Fruit fly (Drosophila melanogaster) whole organism, embryonic: Measurements from ENCODE around the gene IFT54.
A peak's percentile ranks its signal among the peaks of the same experiment; 100 is the strongest.

Source experiments
- Atf-2 ChIP-seq: fragments of 200-800 bp; sonication (Bioruptor generic); optimal IDR thresholded peaks from 2 replicates; lab custom pipeline; 2016; ENCODE audit warnings: missing biosample characterization, missing genetic modification characterization
- Atf6 ChIP-seq: fragments of 200-800 bp; sonication (Bioruptor generic); IDR thresholded peaks from 2 replicates; pipeline ENCODE4 v1.3.6; 2022; ENCODE audit warnings: missing biosample characterization, missing genetic modification characterization
- CG12299 ChIP-seq: fragments of 200-800 bp; sonication (Bioruptor generic); optimal IDR thresholded peaks from 2 replicates; lab custom pipeline; 2018; ENCODE audit warnings: missing biosample characterization, mild to moderate bottlenecking, missing genetic modification characterization
- CG1233 ChIP-seq: fragments of 200-800 bp; sonication (Bioruptor generic); optimal IDR thresholded peaks from 4 replicates; lab custom pipeline; 2018; ENCODE audit warnings: missing biosample characterization, mild to moderate bottlenecking, missing genetic modification characterization
- CG14050 ChIP-seq: fragments of 200-800 bp; sonication (Bioruptor generic); IDR thresholded peaks from 3 replicates; pipeline ENCODE4 v1.3.6; 2022; ENCODE audit warnings: missing biosample characterization, missing genetic modification characterization
- CG16779 ChIP-seq: fragments of 200-800 bp; sonication (Bioruptor generic); IDR thresholded peaks from 2 replicates; pipeline ENCODE4 v1.3.6; 2022; ENCODE audit warnings: missing biosample characterization, missing genetic modification characterization
- CG17328 ChIP-seq: fragments of 200-800 bp; sonication (Bioruptor generic); IDR thresholded peaks from 2 replicates; pipeline ENCODE4 v1.3.6; 2022; ENCODE audit warnings: missing biosample characterization, missing genetic modification characterization
- CG17361 ChIP-seq: fragments of 200-800 bp; sonication (Bioruptor generic); IDR thresholded peaks from 3 replicates; pipeline ENCODE4 v1.3.6; 2022; ENCODE audit warnings: missing biosample characterization, missing genetic modification characterization
- CG18011 ChIP-seq: fragments of 200-800 bp; sonication (Bioruptor generic); optimal IDR thresholded peaks from 2 replicates; lab custom pipeline; 2017; ENCODE audit warnings: missing biosample characterization, missing genetic modification characterization, mild to moderate bottlenecking, moderate library complexity, missing genotype
- CG31365 ChIP-seq: fragments of 200-800 bp; sonication (Bioruptor generic); optimal IDR thresholded peaks from 2 replicates; lab custom pipeline; 2018; ENCODE audit warnings: missing biosample characterization, mild to moderate bottlenecking, missing genetic modification characterization
- CG33557 ChIP-seq: fragments of 200-800 bp; sonication (Bioruptor generic); optimal IDR thresholded peaks from 2 replicates; lab custom pipeline; 2019; ENCODE audit warnings: missing biosample characterization, mild to moderate bottlenecking, missing genetic modification characterization, moderate library complexity
- CG34376 ChIP-seq: fragments of 200-800 bp; sonication (Bioruptor generic); optimal IDR thresholded peaks from 2 replicates; lab custom pipeline; 2018; ENCODE audit warnings: missing biosample characterization, mild to moderate bottlenecking, missing genetic modification characterization
- CG4282 ChIP-seq: fragments of 200-800 bp; sonication (Bioruptor generic); optimal IDR thresholded peaks from 2 replicates; lab custom pipeline; 2016; ENCODE audit warnings: missing biosample characterization, missing genetic modification characterization
- CG5245 ChIP-seq: fragments of 200-800 bp; sonication (Bioruptor generic); optimal IDR thresholded peaks from 3 replicates; lab custom pipeline; 2016; ENCODE audit warnings: missing biosample characterization, missing genetic modification characterization
- CG8924 ChIP-seq: fragments of 200-800 bp; optimal IDR thresholded peaks from 3 replicates; lab custom pipeline; 2019; ENCODE audit warnings: missing biosample characterization, mild to moderate bottlenecking, missing genetic modification characterization, moderate library complexity
- CTCF ChIP-seq: fragments of 200-800 bp; sonication (Bioruptor generic); optimal IDR thresholded peaks from 2 replicates; lab custom pipeline; 2017; ENCODE audit warnings: missing biosample characterization, mild to moderate bottlenecking, missing genetic modification characterization, moderate library complexity
- Chrac-16 ChIP-seq: fragments of 200-800 bp; sonication (Bioruptor generic); optimal IDR thresholded peaks from 3 replicates; lab custom pipeline; 2016; ENCODE audit warnings: missing biosample characterization, missing genetic modification characterization
- Dll ChIP-seq: fragments of 200-800 bp; sonication (Bioruptor generic); IDR thresholded peaks from 4 replicates; pipeline ENCODE4 v1.3.6; 2022; ENCODE audit warnings: missing biosample characterization, missing genetic modification characterization; ENCODE audit not compliant: partially characterized antibody
- H15 ChIP-seq: fragments of 200-800 bp; sonication (Bioruptor generic); IDR thresholded peaks from 3 replicates; pipeline ENCODE4 v1.3.6; 2022; ENCODE audit warnings: missing biosample characterization, missing genetic modification characterization
- HmgZ ChIP-seq: fragments of 200-800 bp; sonication (Bioruptor generic); optimal IDR thresholded peaks from 2 replicates; lab custom pipeline; 2018; ENCODE audit warnings: missing biosample characterization, mild to moderate bottlenecking, missing genetic modification characterization
- MBD-R2 ChIP-seq: fragments of 200-800 bp; sonication (Bioruptor generic); IDR thresholded peaks from 2 replicates; pipeline ENCODE4 v1.3.6; 2022; ENCODE audit warnings: missing biosample characterization, missing genetic modification characterization
- Mad ChIP-seq: fragments of 200-800 bp; sonication (Bioruptor generic); optimal IDR thresholded peaks from 2 replicates; lab custom pipeline; 2016; ENCODE audit warnings: missing biosample characterization, missing genetic modification characterization
- NC2β ChIP-seq: fragments of 200-800 bp; sonication (Bioruptor generic); optimal IDR thresholded peaks from 2 replicates; lab custom pipeline; 2016; ENCODE audit warnings: missing biosample characterization, missing genetic modification characterization
- Opbp ChIP-seq: fragments of 200-800 bp; sonication (Bioruptor generic); IDR thresholded peaks from 3 replicates; pipeline ENCODE4 v1.3.6; 2022; ENCODE audit warnings: missing biosample characterization, missing genetic modification characterization; ENCODE audit not compliant: partially characterized antibody
- PHDP ChIP-seq: fragments of 200-800 bp; sonication (Bioruptor generic); optimal IDR thresholded peaks from 3 replicates; lab custom pipeline; 2018; ENCODE audit warnings: missing biosample characterization, mild to moderate bottlenecking, missing genetic modification characterization, moderate library complexity
- Poxn ChIP-seq: fragments of 200-800 bp; sonication (Bioruptor generic); IDR thresholded peaks from 2 replicates; pipeline ENCODE4 v1.3.6; 2022; ENCODE audit warnings: missing biosample characterization, missing genetic modification characterization
- Spps ChIP-seq: fragments of 200-800 bp; sonication (Bioruptor generic); optimal IDR thresholded peaks from 2 replicates; lab custom pipeline; 2018; ENCODE audit warnings: missing biosample characterization, mild to moderate bottlenecking, missing genetic modification characterization
- Sry-β ChIP-seq: fragments of 200-800 bp; sonication (Bioruptor generic); optimal IDR thresholded peaks from 2 replicates; lab custom pipeline; 2018; ENCODE audit warnings: missing biosample characterization, mild to moderate bottlenecking, missing genetic modification characterization, moderate library complexity
- Tbp ChIP-seq: fragments of >200 bp; optimal IDR thresholded peaks from 2 replicates; lab custom pipeline; 2018; ENCODE audit warnings: missing biosample characterization, missing genetic modification characterization
- Vsx1 ChIP-seq: fragments of 200-800 bp; sonication (Bioruptor generic); optimal IDR thresholded peaks from 2 replicates; lab custom pipeline; 2017; ENCODE audit warnings: missing biosample characterization, mild to moderate bottlenecking, missing genetic modification characterization, missing genetic modification reagents
- ab ChIP-seq: fragments of 200-800 bp; sonication (Bioruptor generic); optimal IDR thresholded peaks from 2 replicates; lab custom pipeline; 2016; ENCODE audit warnings: missing biosample characterization, missing genetic modification characterization
- al ChIP-seq: fragments of 200-800 bp; sonication (Bioruptor generic); IDR thresholded peaks from 2 replicates; pipeline ENCODE4 v1.3.6; 2022; ENCODE audit warnings: missing biosample characterization, missing genetic modification characterization
- chinmo ChIP-seq: fragments of 200-800 bp; sonication (Bioruptor generic); IDR thresholded peaks from 4 replicates; pipeline ENCODE4 v1.3.6; 2022; ENCODE audit warnings: missing biosample characterization, missing genetic modification characterization; ENCODE audit not compliant: partially characterized antibody
- crc ChIP-seq: fragments of 200-800 bp; sonication (Bioruptor generic); optimal IDR thresholded peaks from 2 replicates; lab custom pipeline; 2016; ENCODE audit warnings: missing biosample characterization, missing genetic modification characterization
- danr ChIP-seq: fragments of 200-800 bp; sonication (Bioruptor generic); IDR thresholded peaks from 2 replicates; pipeline ENCODE4 v1.3.6; 2022; ENCODE audit warnings: missing biosample characterization, missing genetic modification characterization
- dati ChIP-seq: fragments of 200-800 bp; sonication (Bioruptor generic); IDR thresholded peaks from 2 replicates; pipeline ENCODE4 v1.3.6; 2022; ENCODE audit warnings: missing biosample characterization, missing genetic modification characterization
- dpn ChIP-seq, 2 experiments: fragments of 200-800 bp; sonication (Bioruptor generic); optimal IDR thresholded peaks; 3 replicates each; lab custom pipeline; 2016; ENCODE audit warnings: missing biosample characterization in 2 of 2, missing genetic modification characterization in 2 of 2
- esg ChIP-seq: fragments of 200-800 bp; sonication (Bioruptor generic); conservative IDR thresholded peaks from 2 replicates; pipeline ENCODE4 v1.3.6; 2022; ENCODE audit warnings: missing biosample characterization, missing genetic modification characterization
- fd102C ChIP-seq: fragments of 200-800 bp; sonication (Bioruptor generic); optimal IDR thresholded peaks from 2 replicates; lab custom pipeline; 2018; ENCODE audit warnings: missing biosample characterization, mild to moderate bottlenecking, missing genetic modification characterization, moderate library complexity
- inv ChIP-seq: fragments of 200-800 bp; sonication (Bioruptor generic); IDR thresholded peaks from 2 replicates; pipeline ENCODE4 v1.3.6; 2022; ENCODE audit warnings: missing biosample characterization, missing genetic modification characterization; ENCODE audit not compliant: partially characterized antibody
- ken ChIP-seq: fragments of 200-800 bp; sonication (Bioruptor generic); IDR thresholded peaks from 3 replicates; pipeline ENCODE4 v1.3.6; 2022; ENCODE audit warnings: missing biosample characterization, missing genetic modification characterization
- mam ChIP-seq: fragments of 200-800 bp; sonication (Bioruptor generic); optimal IDR thresholded peaks from 3 replicates; lab custom pipeline; 2016; ENCODE audit warnings: missing biosample characterization, missing genetic modification characterization
- mld ChIP-seq: fragments of 200-800 bp; sonication (Bioruptor generic); IDR thresholded peaks from 3 replicates; pipeline ENCODE4 v1.3.6; 2022; ENCODE audit warnings: missing biosample characterization, missing genetic modification characterization; ENCODE audit not compliant: partially characterized antibody
- oc ChIP-seq: fragments of 200-800 bp; sonication (Bioruptor generic); optimal IDR thresholded peaks from 2 replicates; lab custom pipeline; 2018; ENCODE audit warnings: missing biosample characterization, mild to moderate bottlenecking, missing genetic modification characterization, moderate library complexity
- schlank ChIP-seq: fragments of 200-800 bp; sonication (Bioruptor generic); optimal IDR thresholded peaks from 2 replicates; lab custom pipeline; 2018; ENCODE audit warnings: missing biosample characterization, mild to moderate bottlenecking, missing genetic modification characterization
- seq ChIP-seq: fragments of 200-800 bp; sonication (Bioruptor generic); IDR thresholded peaks from 2 replicates; pipeline ENCODE4 v1.3.6; 2022; ENCODE audit warnings: missing biosample characterization, missing genetic modification characterization
- shn ChIP-seq: fragments of 200-800 bp; sonication (Bioruptor generic); optimal IDR thresholded peaks from 3 replicates; lab custom pipeline; 2016; ENCODE audit warnings: missing biosample characterization, missing genetic modification characterization
- sima ChIP-seq: fragments of 200-800 bp; sonication (Bioruptor generic); optimal IDR thresholded peaks from 2 replicates; lab custom pipeline; 2016; ENCODE audit warnings: missing biosample characterization, missing genetic modification characterization
- ttk ChIP-seq: fragments of 200-800 bp; sonication (Bioruptor generic); IDR thresholded peaks from 2 replicates; pipeline ENCODE4 v2.1.2; 2022; ENCODE audit warnings: missing biosample characterization, missing genetic modification characterization
- zf30C ChIP-seq: fragments of 200-800 bp; sonication (Bioruptor generic); optimal IDR thresholded peaks from 3 replicates; lab custom pipeline; 2018; ENCODE audit warnings: missing biosample characterization, mild to moderate bottlenecking, missing genetic modification characterization

The IFT54 gene

dm6 chr3R:14288669-14289383, 13.4 kb upstream of the IFT54 start, which contains the start of gene red (continued):
- TF ChIP-seq crc (GFP tag; lab: Kevin White, UChicago) (peak; percentile 50), CTCF (GFP tag; lab: Kevin White, UChicago) (peak; percentile 28), dpn (GFP tag; optimal IDR thresholded peaks at IDR 0.05; lab: Kevin White, UChicago) (peak; percentile 49 to 66), ttk (peak; percentile 70), CG17328 (GFP tag; lab: Robert Waterston, UW) (peak; percentile 58), ab (no peak), Tbp (GFP tag; lab: Kevin White, UChicago) (no peak), CG5245 (GFP tag; lab: Kevin White, UChicago) (peak; percentile 53), CG34376 (GFP tag; lab: Kevin White, UChicago) (peak; percentile 98), seq (peak; percentile 65), dati (peak; percentile 49; the same call in 1 of the 2 replicates), sima (GFP tag; lab: Kevin White, UChicago) (no peak), CG18011 (GFP tag; lab: Kevin White, UChicago) (peak; percentile 54), chinmo (peak; percentile 90), mam (GFP tag; lab: Kevin White, UChicago) (peak; percentile 63), NC2β (GFP tag; lab: Kevin White, UChicago) (no peak), MBD-R2 (GFP tag; lab: Robert Waterston, UW) (peak; percentile 50; the same call in 1 of the 2 replicates), Mad (GFP tag; lab: Kevin White, UChicago) (peak; percentile 30), Atf-2 (GFP tag; lab: Kevin White, UChicago) (peak; percentile 14), CG8924 (tag; lab: Kevin White, UChicago) (peak; percentile 79), Chrac-16 (GFP tag; lab: Kevin White, UChicago) (peak; percentile 70), CG31365 (tag; lab: Kevin White, UChicago) (peak; percentile 12), shn (GFP tag; lab: Kevin White, UChicago) (no peak), CG17361 (peak; percentile 81), Atf6 (GFP tag; lab: Robert Waterston, UW) (peak; percentile 84), H15 (no peak; the same call in 2 of the 3 replicates), schlank (tag; lab: Kevin White, UChicago) (peak; percentile 36), Spps (tag; lab: Kevin White, UChicago) (no peak), ken (peak; percentile 65; the same call in 2 of the 3 replicates), danr (GFP tag; lab: Robert Waterston, UW) (peak; percentile 58; the same call in 1 of the 2 replicates), CG1233 (GFP tag; lab: Kevin White, UChicago) (peak; percentile 66), fd102C (no peak), zf30C (GFP tag; lab: Kevin White, UChicago) (no peak), PHDP (tag; lab: Kevin White, UChicago) (peak; percentile 85), Dll (GFP tag; lab: Robert Waterston, UW) (no peak), oc (peak; percentile 41), mld (no peak), CG12299 (tag; lab: Kevin White, UChicago) (peak; percentile 47), Sry-β (no peak), Opbp (GFP tag; lab: Robert Waterston, UW) (no peak), inv (GFP tag; lab: Robert Waterston, UW) (no peak), Vsx1 (GFP tag; lab: Kevin White, UChicago) (peak; percentile 32), esg (GFP tag; lab: Robert Waterston, UW) (peak; percentile 66), al (GFP tag; lab: Robert Waterston, UW) (peak; percentile 49), CG4282 (GFP tag; lab: Kevin White, UChicago) (no peak), HmgZ (peak; percentile 79), CG33557 (GFP tag; lab: Kevin White, UChicago) (no peak), CG16779 (GFP tag; lab: Robert Waterston, UW) (no peak), Poxn (GFP tag; lab: Robert Waterston, UW) (peak; percentile 39; the same call in 1 of the 2 replicates), CG14050 (GFP tag; lab: Robert Waterston, UW) (peak; percentile 39; the same call in 2 of the 3 replicates)
